Worm (Caenorhabditis elegans) whole organism, L1 larva: ENCODE results near the gene F44E7.7.

ENCODE experiments used
- ceh-63 ChIP-seq: fragments of 200-800 bp; sonication (Bioruptor generic); optimal IDR thresholded peaks from 2 replicates; lab custom pipeline; 2018; ENCODE audit warnings: mild to moderate bottlenecking, missing genetic modification characterization, missing compliant biosample characterization
- lin-39 ChIP-seq: fragments of 150-350 bp; optimal IDR thresholded peaks from 2 replicates; lab custom pipeline; 2014; ENCODE audit warnings: missing biosample characterization, missing genetic modification reagents, missing genetic modification characterization
- mep-1 ChIP-seq: fragments of 150-350 bp; optimal IDR thresholded peaks from 2 replicates; lab custom pipeline; 2014; ENCODE audit warnings: missing biosample characterization, missing genetic modification characterization
- nhr-77 ChIP-seq: fragments of 150-350 bp; optimal IDR thresholded peaks from 2 replicates; lab custom pipeline; 2014; ENCODE audit warnings: missing biosample characterization, missing genetic modification characterization
- pqm-1 ChIP-seq: sonication (generic microtip); optimal IDR thresholded peaks from 3 replicates; lab custom pipeline; 2017; ENCODE audit warnings: missing biosample characterization, missing genetic modification characterization
- sox-4 ChIP-seq: sonication (generic microtip); optimal IDR thresholded peaks from 2 replicates; lab custom pipeline; 2016; ENCODE audit warnings: missing genetic modification characterization, missing compliant biosample characterization
- ztf-4 ChIP-seq: fragments of 150-350 bp; optimal IDR thresholded peaks from 2 replicates; lab custom pipeline; 2014; ENCODE audit warnings: missing biosample characterization, missing genetic modification characterization

ce11 chrV:5772503-5772902 is 12.8 kb downstream of the F44E7.7 start:
- TF ChIP-seq mep-1, result no peak
- no peak for TF ChIP-seq lin-39 (tag; lab: Kevin White, UChicago)
- TF ChIP-seq ztf-4 (tag; lab: Kevin White, UChicago), result no peak
- no peak for TF ChIP-seq sox-4 (tag; lab: Kevin White, UChicago)
- no peak for TF ChIP-seq ceh-63 (GFP tag; lab: Kevin White, UChicago)
- TF ChIP-seq nhr-77, result no peak
- TF ChIP-seq pqm-1 (tag; lab: Kevin White, UChicago), result no peak
